Worm (Caenorhabditis elegans): ENCODE results near the gene C43H6.6.

ce11 chrX:2443304-2443703, 48.2 kb downstream of the C43H6.6 start, which contains the start of gene T07D1.3:
- TF ChIP-seq R02D3.7 (tag; optimal IDR thresholded peaks at IDR 0.05), result no peak
- no peak for TF ChIP-seq nhr-76 (tag; optimal IDR thresholded peaks at IDR 0.05)
- TF ChIP-seq egl-27 (tag; optimal IDR thresholded peaks at IDR 0.05), result no peak
- no peak for TF ChIP-seq nhr-11 (tag; optimal IDR thresholded peaks at IDR 0.05)
